Worm (Caenorhabditis elegans): ENCODE measurements around the gene lcmt-1.
A peak's percentile ranks its signal among the peaks of the same experiment; 100 is the strongest.

Gene lcmt-1

DNA sequence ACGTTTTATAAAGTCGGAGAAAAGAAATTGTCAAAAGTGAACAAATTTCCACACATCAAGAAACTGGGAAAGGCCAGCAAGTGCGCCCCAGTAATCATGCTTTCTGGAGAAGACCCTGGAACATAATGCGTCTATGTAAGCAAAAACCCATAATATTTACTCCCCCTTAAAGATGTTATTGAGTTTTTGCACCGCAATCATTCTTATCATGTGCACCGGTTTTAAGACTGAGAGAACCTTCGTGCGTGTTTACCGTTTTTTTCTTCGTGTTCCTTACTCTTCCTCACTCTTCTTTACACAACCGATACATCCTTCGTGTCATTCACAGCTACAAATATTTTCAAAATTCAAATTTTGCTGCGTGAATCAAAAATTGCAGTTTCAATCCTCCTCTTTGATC, 29.6 kb downstream of the lcmt-1 start:
- TF ChIP-seq ztf-23 (GFP tag; IDR thresholded peaks at IDR 0.05) (no peak), med-1 (GFP tag; optimal IDR thresholded peaks at IDR 0.05; ENCODE audit: insufficient read depth) (no peak), ztf-29 (GFP tag; IDR thresholded peaks at IDR 0.05) (no peak), cog-1 (tag; optimal IDR thresholded peaks at IDR 0.05) (no peak), ref-1 (GFP tag; conservative IDR thresholded peaks at IDR 0.05) (no peak), flt-1 (GFP tag; IDR thresholded peaks at IDR 0.05) (no peak), klf-2 (GFP tag; conservative IDR thresholded peaks at IDR 0.05) (no peak), tab-1 (GFP tag; IDR thresholded peaks at IDR 0.05) (no peak), T22C8.4 (GFP tag; IDR thresholded peaks at IDR 0.05) (no peak)

- TF ChIP-seq tab-1 (GFP tag; IDR thresholded peaks at IDR 0.05) (no peak), ztf-29 (GFP tag; IDR thresholded peaks at IDR 0.05) (no peak), med-1 (GFP tag; optimal IDR thresholded peaks at IDR 0.05; ENCODE audit: insufficient read depth) (no peak), klf-2 (GFP tag; conservative IDR thresholded peaks at IDR 0.05) (no peak), ref-1 (GFP tag; conservative IDR thresholded peaks at IDR 0.05) (no peak), cog-1 (tag; optimal IDR thresholded peaks at IDR 0.05) (no peak), T22C8.4 (GFP tag; IDR thresholded peaks at IDR 0.05) (no peak), ztf-23 (GFP tag; IDR thresholded peaks at IDR 0.05) (no peak), flt-1 (GFP tag; IDR thresholded peaks at IDR 0.05) (no peak)
Measured at ce11 chrIII:4374854-4375253, 31.6 kb downstream of the lcmt-1 start, which contains the start of gene pals-26. pals-26 (plus strand) TSS chrIII:4375154.

DNA sequence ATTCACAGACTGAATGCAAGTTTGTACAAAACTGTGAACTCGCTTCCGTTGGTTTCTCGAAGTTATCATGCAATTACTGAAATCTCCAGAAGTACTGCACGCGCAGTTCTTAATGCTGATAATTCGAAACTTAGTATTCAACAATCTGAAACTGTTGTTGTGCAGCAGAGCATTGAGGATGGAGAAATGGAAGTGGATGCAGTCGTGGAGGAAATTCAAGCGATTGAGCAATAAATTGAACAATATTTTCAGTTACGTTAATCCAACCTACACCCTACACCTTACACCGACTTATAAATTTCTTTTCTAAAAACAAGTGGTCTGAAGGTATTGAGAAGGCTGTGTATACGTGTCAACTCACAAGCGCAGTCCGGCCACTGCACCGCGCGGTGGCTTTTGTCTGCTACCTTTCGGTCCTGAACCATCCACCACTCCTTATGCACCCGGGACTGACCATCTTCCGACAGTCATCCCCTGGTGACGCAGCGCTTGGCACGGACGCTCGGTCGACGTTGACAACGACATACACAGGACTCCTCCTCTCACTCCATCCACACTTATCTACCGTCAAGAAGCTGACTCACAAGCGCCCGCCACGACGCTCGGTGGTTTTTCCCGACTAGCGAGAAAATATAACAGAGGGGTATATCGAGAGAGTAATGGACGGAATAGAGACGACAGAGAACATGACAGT, 35.5 kb downstream of the lcmt-1 start:
- peak; percentile 83 for TF ChIP-seq ztf-29 (GFP tag; IDR thresholded peaks at IDR 0.05)
- TF ChIP-seq klf-2 (GFP tag; conservative IDR thresholded peaks at IDR 0.05), result peak; percentile 66
- TF ChIP-seq T22C8.4 (GFP tag; IDR thresholded peaks at IDR 0.05), result peak; percentile 42
- TF ChIP-seq med-1 (GFP tag; optimal IDR thresholded peaks at IDR 0.05; ENCODE audit: insufficient read depth), result peak; percentile 5
- TF ChIP-seq tab-1 (GFP tag; IDR thresholded peaks at IDR 0.05), result peak; percentile 83
- peak; percentile 56 for TF ChIP-seq cog-1 (tag; optimal IDR thresholded peaks at IDR 0.05)
- peak; percentile 50; the same call in 1 of the 2 replicates for TF ChIP-seq ref-1 (GFP tag; conservative IDR thresholded peaks at IDR 0.05)
- TF ChIP-seq flt-1 (GFP tag; IDR thresholded peaks at IDR 0.05), result peak; percentile 91
- peak; percentile 83 for TF ChIP-seq ztf-23 (GFP tag; IDR thresholded peaks at IDR 0.05)

- TF ChIP-seq ref-1 (GFP tag; conservative IDR thresholded peaks at IDR 0.05) (no peak), klf-2 (GFP tag; conservative IDR thresholded peaks at IDR 0.05) (no peak), med-1 (GFP tag; optimal IDR thresholded peaks at IDR 0.05; ENCODE audit: insufficient read depth) (no peak)
Measured at ce11 chrIII:4379717-4380116, 36.5 kb downstream of the lcmt-1 start, which contains the start of gene B0284.3. B0284.3 (minus strand) TSS chrIII:4379817.

ce11 chrIII:4380835-4381234, 37.6 kb downstream of the lcmt-1 start:
- TF ChIP-seq cog-1 (tag; optimal IDR thresholded peaks at IDR 0.05) (peak; percentile 11), T22C8.4 (GFP tag; IDR thresholded peaks at IDR 0.05) (no peak)

ce11 chrIII:4381343-4381742, 38.1 kb downstream of the lcmt-1 start, which contains the start of gene pals-27:
pals-27 (plus strand) TSS chrIII:4381643.
- TF ChIP-seq ztf-29 (GFP tag; IDR thresholded peaks at IDR 0.05) (no peak), T22C8.4 (GFP tag; IDR thresholded peaks at IDR 0.05) (no peak), ref-1 (GFP tag; conservative IDR thresholded peaks at IDR 0.05) (no peak), cog-1 (tag; optimal IDR thresholded peaks at IDR 0.05) (no peak), tab-1 (GFP tag; IDR thresholded peaks at IDR 0.05) (no peak), med-1 (GFP tag; optimal IDR thresholded peaks at IDR 0.05; ENCODE audit: insufficient read depth) (no peak), klf-2 (GFP tag; conservative IDR thresholded peaks at IDR 0.05) (no peak), flt-1 (GFP tag; IDR thresholded peaks at IDR 0.05) (no peak), ztf-23 (GFP tag; IDR thresholded peaks at IDR 0.05) (no peak)

ce11 chrIII:4382118-4382517, 38.9 kb downstream of the lcmt-1 start:
- TF ChIP-seq T22C8.4 (GFP tag; IDR thresholded peaks at IDR 0.05) (no peak), flt-1 (GFP tag; IDR thresholded peaks at IDR 0.05) (no peak), ztf-23 (GFP tag; IDR thresholded peaks at IDR 0.05) (no peak), cog-1 (tag; optimal IDR thresholded peaks at IDR 0.05) (no peak), med-1 (GFP tag; optimal IDR thresholded peaks at IDR 0.05; ENCODE audit: insufficient read depth) (no peak), ztf-29 (GFP tag; IDR thresholded peaks at IDR 0.05) (no peak), klf-2 (GFP tag; conservative IDR thresholded peaks at IDR 0.05) (no peak), ref-1 (GFP tag; conservative IDR thresholded peaks at IDR 0.05) (no peak), tab-1 (GFP tag; IDR thresholded peaks at IDR 0.05) (no peak)

ce11 chrIII:4384487-4384886, 41.2 kb downstream of the lcmt-1 start, which contains the start of gene pals-28:
pals-28 (plus strand) TSS chrIII:4384787.
- TF ChIP-seq klf-2 (GFP tag; conservative IDR thresholded peaks at IDR 0.05) (no peak), ref-1 (GFP tag; conservative IDR thresholded peaks at IDR 0.05) (no peak), ztf-23 (GFP tag; IDR thresholded peaks at IDR 0.05) (no peak), cog-1 (tag; optimal IDR thresholded peaks at IDR 0.05) (no peak), med-1 (GFP tag; optimal IDR thresholded peaks at IDR 0.05; ENCODE audit: insufficient read depth) (no peak), flt-1 (GFP tag; IDR thresholded peaks at IDR 0.05) (no peak), T22C8.4 (GFP tag; IDR thresholded peaks at IDR 0.05) (no peak), tab-1 (GFP tag; IDR thresholded peaks at IDR 0.05) (no peak), ztf-29 (GFP tag; IDR thresholded peaks at IDR 0.05) (no peak)

DNA sequence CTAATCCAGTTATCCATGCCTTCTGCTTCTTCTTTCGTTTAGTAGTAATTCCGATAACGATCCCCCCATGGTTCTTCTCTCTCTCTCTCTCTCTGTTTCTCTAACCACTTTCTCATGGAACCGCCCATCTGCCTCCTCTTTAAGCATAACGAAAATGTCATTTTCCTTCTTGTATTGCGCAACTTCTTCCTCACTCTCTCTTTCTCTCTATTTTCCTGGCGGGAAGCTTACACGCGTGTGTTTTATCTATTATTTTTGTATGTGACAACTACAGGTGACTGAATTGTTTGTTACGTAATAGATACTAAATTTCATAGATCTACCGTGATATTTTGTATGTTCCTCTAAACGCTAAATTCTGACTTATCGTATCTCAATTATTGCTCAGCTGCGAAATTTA, 47.2 kb downstream of the lcmt-1 start:
- TF ChIP-seq ztf-23 (GFP tag; IDR thresholded peaks at IDR 0.05) (no peak), tab-1 (GFP tag; IDR thresholded peaks at IDR 0.05) (no peak), med-1 (GFP tag; optimal IDR thresholded peaks at IDR 0.05; ENCODE audit: insufficient read depth) (no peak), T22C8.4 (GFP tag; IDR thresholded peaks at IDR 0.05) (no peak), klf-2 (GFP tag; conservative IDR thresholded peaks at IDR 0.05) (no peak), ztf-29 (GFP tag; IDR thresholded peaks at IDR 0.05) (no peak), cog-1 (tag; optimal IDR thresholded peaks at IDR 0.05) (no peak), ref-1 (GFP tag; conservative IDR thresholded peaks at IDR 0.05) (no peak), flt-1 (GFP tag; IDR thresholded peaks at IDR 0.05) (no peak)

DNA sequence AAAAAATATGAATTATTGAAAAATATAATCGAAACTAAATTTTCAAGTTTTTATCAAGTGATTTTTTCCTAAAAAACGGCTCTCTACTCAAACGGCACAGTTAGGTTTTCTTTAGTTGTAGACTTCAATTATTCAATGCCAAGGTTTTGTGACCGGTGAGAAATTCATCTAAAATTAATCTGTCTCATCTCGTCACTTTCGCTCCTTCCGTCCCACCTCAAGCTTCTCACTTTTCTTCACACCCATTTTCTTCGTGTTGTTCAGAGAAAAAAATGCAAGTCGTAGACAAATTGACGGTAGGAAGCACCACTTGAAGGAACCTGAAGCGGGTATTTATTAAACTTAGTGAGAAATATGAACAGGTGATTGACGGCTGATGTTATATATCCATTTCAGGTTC, 48.1 kb downstream of the lcmt-1 start:
- TF ChIP-seq tab-1 (GFP tag; IDR thresholded peaks at IDR 0.05) (no peak), ref-1 (GFP tag; conservative IDR thresholded peaks at IDR 0.05) (no peak), ztf-29 (GFP tag; IDR thresholded peaks at IDR 0.05) (no peak), med-1 (GFP tag; optimal IDR thresholded peaks at IDR 0.05; ENCODE audit: insufficient read depth) (no peak), cog-1 (tag; optimal IDR thresholded peaks at IDR 0.05) (no peak), ztf-23 (GFP tag; IDR thresholded peaks at IDR 0.05) (no peak)

All from whole organism, midembryonic.